Worm (Caenorhabditis elegans) whole organism, midembryonic: ENCODE results near the gene C55A1.7.
"Not testable (repeated sequence)": the region's sequence is repeated elsewhere in the genome, so short reads cannot be mapped to it uniquely, and the experiment has no call there.

Source experiments
- T22C8.4 ChIP-seq: fragments of 200-800 bp; sonication (Bioruptor generic); IDR thresholded peaks from 2 replicates; pipeline ENCODE4 v1.3.6; 2022; ENCODE audit warnings: missing genetic modification characterization, missing compliant biosample characterization
- cog-1 ChIP-seq: sonication (generic microtip); optimal IDR thresholded peaks from 2 replicates; lab custom pipeline; 2016; ENCODE audit warnings: missing genetic modification characterization, missing compliant biosample characterization
- flt-1 ChIP-seq: fragments of 200-800 bp; sonication (Bioruptor generic); IDR thresholded peaks from 2 replicates; pipeline ENCODE4 v1.3.6; 2022; ENCODE audit warnings: missing genetic modification characterization, missing compliant biosample characterization
- klf-2 ChIP-seq: fragments of 200-800 bp; sonication (Bioruptor generic); conservative IDR thresholded peaks from 2 replicates; pipeline ENCODE4 v1.3.6; 2022; ENCODE audit warnings: missing genetic modification reagents, missing genetic modification characterization, missing compliant biosample characterization
- med-1 ChIP-seq: sonication (generic microtip); optimal IDR thresholded peaks from 2 replicates; lab custom pipeline; 2017; ENCODE audit warnings: missing genetic modification characterization, mild to moderate bottlenecking, missing compliant biosample characterization, antibody characterized with exemption, missing genetic modification reagents; ENCODE audit not compliant: insufficient read depth
- ref-1 ChIP-seq: fragments of 200-800 bp; sonication (Bioruptor generic); conservative IDR thresholded peaks from 2 replicates; pipeline ENCODE4 v1.3.6; 2022; ENCODE audit warnings: missing genetic modification reagents, missing genetic modification characterization, missing compliant biosample characterization
- tab-1 ChIP-seq: fragments of 200-800 bp; sonication (Bioruptor generic); IDR thresholded peaks from 2 replicates; pipeline ENCODE4 v1.3.6; 2022; ENCODE audit warnings: missing genetic modification characterization, missing compliant biosample characterization
- ztf-23 ChIP-seq: fragments of 200-800 bp; sonication (Bioruptor generic); IDR thresholded peaks from 2 replicates; pipeline ENCODE4 v1.3.6; 2022; ENCODE audit warnings: missing genetic modification reagents, missing genetic modification characterization, missing compliant biosample characterization

DNA sequence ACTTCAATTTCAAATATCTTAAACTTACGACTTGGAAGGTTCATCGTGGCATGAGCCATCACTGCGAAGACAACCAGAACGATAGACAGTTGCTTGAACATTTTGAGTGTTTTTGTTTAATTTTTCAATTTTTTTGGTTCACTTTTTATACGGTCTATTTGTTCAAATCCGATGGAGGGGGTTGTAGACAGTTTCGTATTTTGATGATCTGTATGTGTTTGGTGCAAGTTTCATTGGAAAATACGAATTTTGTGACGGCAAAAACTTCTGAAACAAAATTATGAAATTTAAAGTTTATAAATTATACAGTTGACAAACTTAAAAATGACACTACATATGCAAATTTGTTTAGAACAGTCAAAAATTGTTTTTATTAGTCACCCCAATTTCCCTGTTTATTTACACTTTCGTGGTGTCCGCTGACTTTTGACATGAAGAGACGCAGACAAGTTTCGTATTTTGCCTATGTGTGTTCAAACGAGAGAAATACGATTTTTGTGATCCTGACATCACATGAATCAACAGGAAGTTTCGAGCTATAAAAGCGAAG lies at the start of gene C55A1.7, which contains the start of gene C55A1.6:
- TF ChIP-seq cog-1; ztf-23 (GFP tag; lab: Robert Waterston, UW); flt-1 (GFP tag; lab: Robert Waterston, UW); T22C8.4 (GFP tag; lab: Robert Waterston, UW); klf-2 (GFP tag; lab: Robert Waterston, UW); med-1 (GFP tag; lab: Kevin White, UChicago); tab-1 (GFP tag; lab: Robert Waterston, UW); ref-1 (GFP tag; lab: Robert Waterston, UW): not testable (repeated sequence)
